Worm (Caenorhabditis elegans) whole organism, midembryonic: ENCODE data around the gene rfth-1.
A peak's percentile ranks its signal among the peaks of the same experiment; 100 is the strongest.

ENCODE experiments used
- T22C8.4 ChIP-seq: fragments of 200-800 bp; sonication (Bioruptor generic); IDR thresholded peaks from 2 replicates; pipeline ENCODE4 v1.3.6; 2022; ENCODE audit warnings: missing genetic modification characterization, missing compliant biosample characterization
- cog-1 ChIP-seq: sonication (generic microtip); optimal IDR thresholded peaks from 2 replicates; lab custom pipeline; 2016; ENCODE audit warnings: missing genetic modification characterization, missing compliant biosample characterization
- flt-1 ChIP-seq: fragments of 200-800 bp; sonication (Bioruptor generic); IDR thresholded peaks from 2 replicates; pipeline ENCODE4 v1.3.6; 2022; ENCODE audit warnings: missing genetic modification characterization, missing compliant biosample characterization
- klf-2 ChIP-seq: fragments of 200-800 bp; sonication (Bioruptor generic); conservative IDR thresholded peaks from 2 replicates; pipeline ENCODE4 v1.3.6; 2022; ENCODE audit warnings: missing genetic modification reagents, missing genetic modification characterization, missing compliant biosample characterization
- med-1 ChIP-seq: sonication (generic microtip); optimal IDR thresholded peaks from 2 replicates; lab custom pipeline; 2017; ENCODE audit warnings: missing genetic modification characterization, mild to moderate bottlenecking, missing compliant biosample characterization, antibody characterized with exemption, missing genetic modification reagents; ENCODE audit not compliant: insufficient read depth
- ref-1 ChIP-seq: fragments of 200-800 bp; sonication (Bioruptor generic); conservative IDR thresholded peaks from 2 replicates; pipeline ENCODE4 v1.3.6; 2022; ENCODE audit warnings: missing genetic modification reagents, missing genetic modification characterization, missing compliant biosample characterization
- tab-1 ChIP-seq: fragments of 200-800 bp; sonication (Bioruptor generic); IDR thresholded peaks from 2 replicates; pipeline ENCODE4 v1.3.6; 2022; ENCODE audit warnings: missing genetic modification characterization, missing compliant biosample characterization
- ztf-23 ChIP-seq: fragments of 200-800 bp; sonication (Bioruptor generic); IDR thresholded peaks from 2 replicates; pipeline ENCODE4 v1.3.6; 2022; ENCODE audit warnings: missing genetic modification reagents, missing genetic modification characterization, missing compliant biosample characterization
- ztf-29 ChIP-seq: fragments of 200-800 bp; sonication (Bioruptor generic); IDR thresholded peaks from 2 replicates; pipeline ENCODE4 v1.3.6; 2022; ENCODE audit warnings: missing genetic modification reagents, missing genetic modification characterization, missing compliant biosample characterization

The rfth-1 gene

DNA sequence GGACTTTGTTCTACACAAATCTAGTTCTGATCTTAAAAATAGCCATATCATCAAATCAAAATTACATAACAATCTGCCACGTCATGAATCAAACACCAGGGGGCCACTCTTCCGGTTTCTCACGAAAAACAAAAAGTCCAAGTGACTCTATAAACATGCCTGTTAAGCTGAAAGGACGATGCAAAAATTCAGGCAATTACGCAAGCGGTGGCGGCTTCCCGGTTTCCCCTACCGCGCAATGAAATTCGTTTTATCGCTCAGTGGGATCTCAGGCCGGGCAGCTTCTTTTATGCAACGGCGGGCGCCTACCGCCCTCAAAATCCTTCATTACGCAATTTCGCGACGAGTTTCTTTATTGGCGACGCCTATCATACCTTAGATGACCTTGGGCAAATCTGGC lies 8.6 kb upstream of the rfth-1 start:
- TF ChIP-seq tab-1 = no peak
- TF ChIP-seq T22C8.4 (GFP tag; lab: Robert Waterston, UW) = no peak
- no peak for TF ChIP-seq klf-2
- no peak for TF ChIP-seq ztf-29
- no peak for TF ChIP-seq ztf-23 (GFP tag; lab: Robert Waterston, UW)
- TF ChIP-seq med-1 (GFP tag; lab: Kevin White, UChicago) = no peak
- no peak for TF ChIP-seq flt-1 (GFP tag; lab: Robert Waterston, UW)
- no peak for TF ChIP-seq ref-1
- TF ChIP-seq cog-1 (tag; lab: Kevin White, UChicago) = no peak

ce11 chrIV:4518111-4518510 lies 7.0 kb upstream of the rfth-1 start:
- TF ChIP-seq cog-1 (tag; lab: Kevin White, UChicago) = no peak
- TF ChIP-seq med-1 (GFP tag; lab: Kevin White, UChicago) = no peak
- no peak for TF ChIP-seq klf-2
- no peak for TF ChIP-seq T22C8.4 (GFP tag; lab: Robert Waterston, UW)
- TF ChIP-seq ztf-23 (GFP tag; lab: Robert Waterston, UW) = no peak
- TF ChIP-seq ztf-29 = no peak
- TF ChIP-seq tab-1 = no peak
- TF ChIP-seq ref-1 = no peak
- no peak for TF ChIP-seq flt-1 (GFP tag; lab: Robert Waterston, UW)

DNA sequence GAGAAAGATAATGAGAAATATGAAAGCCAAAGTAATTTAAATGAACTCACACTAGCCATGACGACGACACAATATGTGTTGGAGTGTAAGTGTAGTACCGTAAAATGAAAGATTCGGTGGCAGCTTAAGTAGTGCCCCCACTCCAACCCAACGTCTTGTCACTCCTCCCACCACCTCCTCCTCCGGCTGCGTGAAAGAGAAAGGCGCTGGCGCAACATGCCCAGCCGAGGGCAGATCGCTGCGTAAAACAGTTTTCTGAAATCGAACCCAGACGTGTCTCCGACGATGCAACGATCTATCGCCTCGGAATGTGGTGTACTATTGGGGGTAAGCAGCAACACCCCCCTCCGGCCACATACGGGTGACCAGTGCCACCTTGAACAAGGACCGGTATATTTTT lies 6.0 kb upstream of the rfth-1 start, which contains the start of gene ZK180.5:
Gene ZK180.5, minus strand, starts transcription at position 101 of the 400 bp plus-strand sequence.
- no peak for TF ChIP-seq med-1 (GFP tag; lab: Kevin White, UChicago)
- TF ChIP-seq ztf-23 (GFP tag; lab: Robert Waterston, UW) = no peak
- TF ChIP-seq tab-1 = no peak
- no peak for TF ChIP-seq T22C8.4 (GFP tag; lab: Robert Waterston, UW)
- no peak for TF ChIP-seq flt-1 (GFP tag; lab: Robert Waterston, UW)
- TF ChIP-seq klf-2 = no peak
- no peak for TF ChIP-seq ref-1
- no peak for TF ChIP-seq ztf-29
- TF ChIP-seq cog-1 (tag; lab: Kevin White, UChicago) = no peak

- TF ChIP-seq ztf-23 (GFP tag; lab: Robert Waterston, UW) = no peak
These were observed 5.4 kb upstream of the rfth-1 start for ce11 chrIV:4516478-4516877.

DNA sequence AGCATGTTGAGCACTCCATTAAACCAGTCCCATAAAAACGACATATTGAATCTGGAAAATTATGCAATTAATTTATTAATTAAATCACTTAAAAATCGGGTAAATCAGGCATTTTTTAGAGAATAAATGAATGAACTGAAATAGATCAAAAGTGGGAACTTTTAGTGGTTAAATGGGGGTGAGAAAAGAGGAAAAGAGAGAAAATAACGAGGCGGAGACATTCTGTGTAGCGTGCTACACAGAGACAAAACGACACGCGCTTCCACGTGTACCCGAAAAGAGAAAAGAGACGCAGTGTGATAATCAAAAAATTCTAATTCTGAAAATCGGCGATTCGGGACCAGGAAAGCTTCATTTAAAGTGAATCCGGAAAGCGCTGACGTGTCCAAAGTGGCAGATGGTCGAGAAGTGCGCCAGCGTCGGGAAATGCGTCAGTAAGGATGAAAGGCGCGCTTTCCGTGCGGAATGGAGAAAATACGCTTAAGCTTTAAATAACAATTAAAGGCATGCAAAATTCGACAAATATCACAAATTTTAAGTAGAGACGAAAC lies 2.2 kb upstream of the rfth-1 start, which contains the start of gene sar-1:
Gene sar-1, minus strand, starts transcription at position 51 of the 551 bp plus-strand sequence.
- TF ChIP-seq med-1 (GFP tag; lab: Kevin White, UChicago) = peak; percentile 3
- TF ChIP-seq ztf-29 = peak; percentile 75; the same call in 1 of the 2 replicates
- no peak for TF ChIP-seq T22C8.4 (GFP tag; lab: Robert Waterston, UW)
- peak; percentile 12 for TF ChIP-seq cog-1 (tag; lab: Kevin White, UChicago)
- no peak for TF ChIP-seq ref-1
- TF ChIP-seq ztf-23 (GFP tag; lab: Robert Waterston, UW) = 0 out of 2 replicates have a peak, but pooled peaks have one; percentile 28
- TF ChIP-seq tab-1 = no peak; the same call in 1 of the 2 replicates
- no peak for TF ChIP-seq klf-2
- TF ChIP-seq flt-1 (GFP tag; lab: Robert Waterston, UW) = 0 out of 2 replicates have a peak, but pooled peaks have one; percentile 22

ce11 chrIV:4506637-4507036 lies 4.5 kb downstream of the rfth-1 start, which contains the start of gene gbb-2:
Gene gbb-2 (minus strand): TSS chrIV:4506748.
- TF ChIP-seq ref-1 = no peak
- TF ChIP-seq flt-1 (GFP tag; lab: Robert Waterston, UW) = no peak
- TF ChIP-seq med-1 (GFP tag; lab: Kevin White, UChicago) = no peak
- TF ChIP-seq ztf-23 (GFP tag; lab: Robert Waterston, UW) = no peak
- no peak for TF ChIP-seq cog-1 (tag; lab: Kevin White, UChicago)
- TF ChIP-seq tab-1 = no peak
- TF ChIP-seq ztf-29 = no peak
- TF ChIP-seq T22C8.4 (GFP tag; lab: Robert Waterston, UW) = no peak
- no peak for TF ChIP-seq klf-2

- TF ChIP-seq tab-1 (no peak), ref-1 (no peak), ztf-23 (GFP tag; lab: Robert Waterston, UW) (no peak), T22C8.4 (GFP tag; lab: Robert Waterston, UW) (no peak), cog-1 (tag; lab: Kevin White, UChicago) (no peak), flt-1 (GFP tag; lab: Robert Waterston, UW) (no peak), klf-2 (no peak), med-1 (GFP tag; lab: Kevin White, UChicago) (no peak), ztf-29 (no peak)
These were observed 6.0 kb downstream of the rfth-1 start for ce11 chrIV:4505078-4505477.

- no peak for TF ChIP-seq ref-1
- TF ChIP-seq ztf-29 = no peak
- no peak for TF ChIP-seq ztf-23 (GFP tag; lab: Robert Waterston, UW)
- no peak for TF ChIP-seq T22C8.4 (GFP tag; lab: Robert Waterston, UW)
- no peak for TF ChIP-seq tab-1
- TF ChIP-seq med-1 (GFP tag; lab: Kevin White, UChicago) = no peak
- TF ChIP-seq klf-2 = no peak
- no peak for TF ChIP-seq flt-1 (GFP tag; lab: Robert Waterston, UW)
- TF ChIP-seq cog-1 (tag; lab: Kevin White, UChicago) = no peak
These were observed 20.9 kb downstream of the rfth-1 start, which contains the start of gene ZK180.7 for ce11 chrIV:4490148-4490652. Gene ZK180.7 (plus strand): TSS chrIV:4490542.

DNA sequence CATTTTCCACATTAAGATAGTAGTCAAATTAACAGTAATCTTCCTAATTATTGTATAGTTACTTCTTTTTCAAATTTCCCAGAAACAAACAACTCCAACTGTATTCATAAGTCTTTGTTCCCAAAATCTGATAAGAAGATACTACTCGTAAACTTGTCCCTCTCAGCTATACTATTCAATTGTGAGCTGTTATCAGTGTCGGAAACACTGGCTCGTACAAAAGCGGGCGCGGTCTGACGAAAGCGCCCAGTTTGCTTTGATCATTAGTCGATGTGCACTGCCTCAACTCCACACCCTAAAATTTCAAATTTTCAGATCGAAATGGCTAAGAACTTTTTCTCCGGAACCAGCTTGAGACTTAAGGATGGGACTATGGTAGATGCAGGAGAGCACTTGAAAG lies 24.4 kb downstream of the rfth-1 start, which contains the start of gene trx-3:
Gene trx-3, plus strand, starts transcription at position 291 of the 400 bp plus-strand sequence.
- TF ChIP-seq tab-1 (no peak), klf-2 (no peak), med-1 (GFP tag; lab: Kevin White, UChicago) (no peak), flt-1 (GFP tag; lab: Robert Waterston, UW) (no peak), cog-1 (tag; lab: Kevin White, UChicago) (no peak)

DNA sequence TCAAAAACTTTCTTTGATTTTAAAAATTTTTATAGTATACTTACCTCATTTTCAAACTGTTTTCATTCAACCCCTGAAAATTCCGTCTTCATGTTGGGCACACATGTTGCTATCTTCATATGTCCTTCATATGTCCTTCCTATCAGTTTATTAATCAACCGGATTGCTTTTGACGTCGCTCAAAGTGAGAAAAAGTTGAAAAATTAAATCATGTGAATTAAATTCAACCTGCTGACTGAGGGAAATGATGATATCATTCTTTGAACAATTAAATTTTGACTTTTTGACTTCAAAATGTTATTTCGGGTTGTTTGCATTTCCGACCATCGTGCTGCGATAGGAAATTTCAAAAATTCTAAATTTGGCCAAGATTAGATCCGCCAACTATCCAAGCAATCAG lies 26.6 kb downstream of the rfth-1 start:
- no peak for TF ChIP-seq ref-1
- no peak for TF ChIP-seq med-1 (GFP tag; lab: Kevin White, UChicago)
- TF ChIP-seq flt-1 (GFP tag; lab: Robert Waterston, UW) = no peak
- TF ChIP-seq cog-1 (tag; lab: Kevin White, UChicago) = no peak
